Fruit fly (Drosophila melanogaster): Measurements from ENCODE around the gene hoe1.

Gene hoe1

DNA sequence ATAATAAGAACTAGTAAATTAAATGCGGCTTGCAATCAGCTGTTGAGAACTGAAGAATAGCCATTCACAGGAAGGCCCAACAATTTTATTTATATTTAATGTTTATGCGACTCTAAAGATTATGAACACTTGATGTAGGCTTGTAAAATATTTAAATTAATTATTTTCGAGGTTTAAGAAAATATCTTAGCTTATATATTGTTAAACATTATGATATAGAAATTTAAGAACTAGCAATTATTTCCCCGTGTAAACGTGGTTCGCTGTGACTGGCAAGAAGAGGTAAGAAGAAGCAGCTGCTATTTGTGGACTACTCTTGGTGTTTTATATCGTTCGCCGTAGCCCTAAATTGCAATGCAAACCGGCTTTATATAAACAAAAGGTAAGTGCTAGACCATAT lies 13.1 kb upstream of the hoe1 start, which contains the start of the genes mRpL24 and betaggt-I (continued):
- peak; percentile 81 for TF ChIP-seq CG6654 (GFP tag; optimal IDR thresholded peaks at IDR 0.05)
- peak; percentile 69 for TF ChIP-seq stwl (tag; optimal IDR thresholded peaks at IDR 0.05)
- peak; percentile 95 for TF ChIP-seq otp (GFP tag; IDR thresholded peaks at IDR 0.05)
- peak; percentile 92 for TF ChIP-seq CG3407 (GFP tag; optimal IDR thresholded peaks at IDR 0.05)
- TF ChIP-seq NC2β (GFP tag; optimal IDR thresholded peaks at IDR 0.05) = peak; percentile 82
- TF ChIP-seq CG4820 (GFP tag; optimal IDR thresholded peaks at IDR 0.05) = peak; percentile 100
- TF ChIP-seq H15 (GFP tag; IDR thresholded peaks at IDR 0.05) = peak; percentile 96
- peak; percentile 94 for TF ChIP-seq Oli (tag; optimal IDR thresholded peaks at IDR 0.05)
- peak; percentile 93 for TF ChIP-seq wor (GFP tag; IDR thresholded peaks at IDR 0.05)
- TF ChIP-seq Rx (GFP tag; IDR thresholded peaks at IDR 0.05) = peak; percentile 97
- peak; percentile 96 for TF ChIP-seq Fer2 (tag; optimal IDR thresholded peaks at IDR 0.05)
- TF ChIP-seq CG9437 (GFP tag; optimal IDR thresholded peaks at IDR 0.05) = peak; percentile 87
- peak; percentile 93 for TF ChIP-seq Sox100B (GFP tag; optimal IDR thresholded peaks at IDR 0.05)
- TF ChIP-seq chn (GFP tag; optimal IDR thresholded peaks at IDR 0.05) = peak; percentile 89
- no peak for TF ChIP-seq CG17568 (GFP tag; optimal IDR thresholded peaks at IDR 0.05)
- TF ChIP-seq CG17829 (tag; optimal IDR thresholded peaks at IDR 0.05) = peak; percentile 98
- no peak for TF ChIP-seq lov (optimal IDR thresholded peaks at IDR 0.05)
- peak; percentile 93 for TF ChIP-seq lov (GFP tag; IDR thresholded peaks at IDR 0.05)
- peak; percentile 95 for TF ChIP-seq sens-2 (GFP tag; IDR thresholded peaks at IDR 0.05)
- TF ChIP-seq fu2 (GFP tag; optimal IDR thresholded peaks at IDR 0.05) = peak; percentile 58
- TF ChIP-seq cwo (GFP tag; optimal IDR thresholded peaks at IDR 0.05) = peak; percentile 89
- peak; percentile 92 for TF ChIP-seq sim (GFP tag; IDR thresholded peaks at IDR 0.05)
- TF ChIP-seq sisA (GFP tag; IDR thresholded peaks at IDR 0.05) = peak; percentile 88
- peak; percentile 89 for TF ChIP-seq Dip3 (GFP tag; optimal IDR thresholded peaks at IDR 0.05)
- TF ChIP-seq CG2202 (tag; optimal IDR thresholded peaks at IDR 0.05) = peak; percentile 89
- TF ChIP-seq CG1602 (GFP tag; optimal IDR thresholded peaks at IDR 0.05) = peak; percentile 96
- peak; percentile 97 for TF ChIP-seq stc (GFP tag; IDR thresholded peaks at IDR 0.05)
- TF ChIP-seq CG7745 (tag; optimal IDR thresholded peaks at IDR 0.05) = peak; percentile 58
- peak; percentile 98 for TF ChIP-seq CG17361 (GFP tag; IDR thresholded peaks at IDR 0.05)
- TF ChIP-seq CG17186 (GFP tag; optimal IDR thresholded peaks at IDR 0.05) = peak; percentile 36
- TF ChIP-seq Ets65A (GFP tag) = peak; percentile 94
- peak; percentile 96 for TF ChIP-seq gsb-n (tag; optimal IDR thresholded peaks at IDR 0.05)
- TF ChIP-seq caup (GFP tag; optimal IDR thresholded peaks at IDR 0.05; ENCODE audit: severe bottlenecking) = peak; percentile 93
- TF ChIP-seq gcm2 (GFP tag; optimal IDR thresholded peaks at IDR 0.05) = peak; percentile 70
- no peak for TF ChIP-seq btn (GFP tag; optimal IDR thresholded peaks at IDR 0.05)
- TF ChIP-seq trh (GFP tag; optimal IDR thresholded peaks at IDR 0.05) = peak; percentile 89
- peak; percentile 78 for TF ChIP-seq CG12744 (GFP tag; optimal IDR thresholded peaks at IDR 0.05)
- peak; percentile 12 for TF ChIP-seq repo (GFP tag; optimal IDR thresholded peaks at IDR 0.05)
- peak; percentile 97 for TF ChIP-seq CG15269 (tag; optimal IDR thresholded peaks at IDR 0.05)
- TF ChIP-seq sug (tag; optimal IDR thresholded peaks at IDR 0.05) = peak; percentile 96
- peak; percentile 93 for TF ChIP-seq CG31224 (GFP tag; IDR thresholded peaks at IDR 0.05)
- TF ChIP-seq nmo (GFP tag; optimal IDR thresholded peaks at IDR 0.05) = peak; percentile 99
- TF ChIP-seq bcd (GFP tag; optimal IDR thresholded peaks at IDR 0.05) = peak; percentile 97
- TF ChIP-seq CG2116 (GFP tag; optimal IDR thresholded peaks at IDR 0.05) = peak; percentile 85
- TF ChIP-seq pho (GFP tag; optimal IDR thresholded peaks at IDR 0.05) = peak; percentile 89
- TF ChIP-seq CG16779 (GFP tag; IDR thresholded peaks at IDR 0.05) = peak; percentile 86
- no peak for TF ChIP-seq nerfin-2 (GFP tag; IDR thresholded peaks at IDR 0.05; ENCODE audit: partially characterized antibody)
- TF ChIP-seq sc (optimal IDR thresholded peaks at IDR 0.05) = no peak
- TF ChIP-seq sc (GFP tag; optimal IDR thresholded peaks at IDR 0.05) = peak; percentile 83
- peak; percentile 68 for TF ChIP-seq Camta (GFP tag; optimal IDR thresholded peaks at IDR 0.05)
- TF ChIP-seq Lim3 (GFP tag; IDR thresholded peaks at IDR 0.05) = peak; percentile 75; the same call in 1 of the 2 replicates
- peak; percentile 93 for TF ChIP-seq CG14667 (GFP tag; IDR thresholded peaks at IDR 0.05)

Measured in whole organism, embryonic.